Worm (Caenorhabditis elegans) whole organism, L2 larva: ENCODE data around the gene srlf-2.

ENCODE experiments used
- C34F6.9 ChIP-seq: fragments of 150-350 bp; optimal IDR thresholded peaks from 2 replicates; lab custom pipeline; 2014; ENCODE audit warnings: missing biosample characterization, missing genetic modification characterization
- F13H6.1 ChIP-seq: sonication (generic microtip); optimal IDR thresholded peaks from 2 replicates; lab custom pipeline; 2016; ENCODE audit warnings: missing genetic modification characterization, missing compliant biosample characterization
- Y55F3AM.14 ChIP-seq: fragments of 200-800 bp; sonication (Bioruptor generic); optimal IDR thresholded peaks from 2 replicates; lab custom pipeline; 2018; ENCODE audit warnings: mild to moderate bottlenecking, missing genetic modification characterization, missing compliant biosample characterization
- ZK546.5 ChIP-seq: sonication (generic microtip); optimal IDR thresholded peaks from 2 replicates; lab custom pipeline; 2017; ENCODE audit warnings: missing biosample characterization, missing genetic modification characterization
- alr-1 ChIP-seq: fragments of 150-350 bp; optimal IDR thresholded peaks from 2 replicates; lab custom pipeline; 2014; ENCODE audit warnings: missing biosample characterization, missing genetic modification characterization
- aly-2 ChIP-seq: fragments of 150-350 bp; optimal IDR thresholded peaks from 2 replicates; lab custom pipeline; 2014; ENCODE audit warnings: missing biosample characterization, missing genetic modification characterization
- ama-1 ChIP-seq: fragments of 150-350 bp; optimal IDR thresholded peaks from 2 replicates; lab custom pipeline; 2018; ENCODE audit warnings: inconsistent platforms
- blmp-1 ChIP-seq: sonication (generic microtip); optimal IDR thresholded peaks from 2 replicates; lab custom pipeline; 2017; ENCODE audit warnings: missing genetic modification characterization, mild to moderate bottlenecking, missing compliant biosample characterization, antibody characterized with exemption, moderate library complexity; ENCODE audit not compliant: insufficient read depth
- ceh-16 ChIP-seq: fragments of 150-350 bp; optimal IDR thresholded peaks from 2 replicates; lab custom pipeline; 2014; ENCODE audit warnings: missing biosample characterization, missing genetic modification characterization
- ceh-82 ChIP-seq: fragments of 150-350 bp; optimal IDR thresholded peaks from 2 replicates; lab custom pipeline; 2014; ENCODE audit warnings: missing biosample characterization, missing genetic modification characterization
- crh-2 ChIP-seq: sonication (generic microtip); optimal IDR thresholded peaks from 2 replicates; lab custom pipeline; 2017; ENCODE audit warnings: missing biosample characterization, missing genetic modification characterization
- dmd-4 ChIP-seq: sonication (generic microtip); optimal IDR thresholded peaks from 2 replicates; lab custom pipeline; 2017; ENCODE audit warnings: missing biosample characterization, missing genetic modification characterization
- egl-27 ChIP-seq: sonication (generic microtip); optimal IDR thresholded peaks from 3 replicates; lab custom pipeline; 2017; ENCODE audit warnings: missing biosample characterization, missing genetic modification reagents, missing genetic modification characterization
- elt-1 ChIP-seq: fragments of 150-350 bp; optimal IDR thresholded peaks from 2 replicates; lab custom pipeline; 2014; ENCODE audit warnings: missing biosample characterization, missing genetic modification characterization
- elt-3 ChIP-seq: sonication (generic microtip); optimal IDR thresholded peaks from 2 replicates; lab custom pipeline; 2017; ENCODE audit warnings: missing biosample characterization, missing genetic modification characterization
- fos-1 ChIP-seq: fragments of 150-350 bp; optimal IDR thresholded peaks from 2 replicates; lab custom pipeline; 2014; ENCODE audit warnings: missing biosample characterization, missing genetic modification characterization
- gmeb-1 ChIP-seq: fragments of 150-350 bp; optimal IDR thresholded peaks from 2 replicates; lab custom pipeline; 2014; ENCODE audit warnings: missing biosample characterization, missing genetic modification characterization
- lin-11 ChIP-seq: fragments of 150-350 bp; sonication (generic microtip); optimal IDR thresholded peaks from 2 replicates; lab custom pipeline; 2014; ENCODE audit warnings: missing biosample characterization, missing genetic modification characterization, inconsistent platforms, mixed read lengths
- lin-13 ChIP-seq: fragments of 150-350 bp; optimal IDR thresholded peaks from 2 replicates; lab custom pipeline; 2014; ENCODE audit warnings: missing biosample characterization, missing genetic modification reagents, missing genetic modification characterization
- lin-39 ChIP-seq: fragments of 150-350 bp; optimal IDR thresholded peaks from 2 replicates; lab custom pipeline; 2014; ENCODE audit warnings: missing biosample characterization, missing genetic modification reagents, missing genetic modification characterization
- lsy-2 ChIP-seq, 2 experiments: fragments of 150-350 bp in 1 of 2; sonication (generic microtip) in 1 of 2; optimal IDR thresholded peaks; 2 replicates each; lab custom pipeline; 2014 to 2017; ENCODE audit warnings: missing biosample characterization in 2 of 2, missing genetic modification characterization in 2 of 2
- mab-5 ChIP-seq: fragments of 150-350 bp; optimal IDR thresholded peaks from 2 replicates; lab custom pipeline; 2014; ENCODE audit warnings: missing biosample characterization, missing genetic modification characterization
- mbf-1 ChIP-seq: sonication (generic microtip); optimal IDR thresholded peaks from 2 replicates; lab custom pipeline; 2017; ENCODE audit warnings: missing biosample characterization, missing genetic modification characterization
- mdl-1 ChIP-seq, 2 experiments: fragments of 150-350 bp in 1 of 2; sonication (generic microtip) in 1 of 2; optimal IDR thresholded peaks; 2 replicates each; lab custom pipeline; 2017; ENCODE audit warnings: missing biosample characterization in 2 of 2, missing genetic modification characterization in 2 of 2
- nhr-10 ChIP-seq: sonication (generic microtip); optimal IDR thresholded peaks from 2 replicates; lab custom pipeline; 2017; ENCODE audit warnings: missing biosample characterization, missing genetic modification characterization
- nhr-11 ChIP-seq: fragments of 150-350 bp; optimal IDR thresholded peaks from 2 replicates; lab custom pipeline; 2014; ENCODE audit warnings: missing biosample characterization, missing genetic modification characterization
- nhr-12 ChIP-seq: fragments of 150-350 bp; optimal IDR thresholded peaks from 2 replicates; lab custom pipeline; 2014; ENCODE audit warnings: missing biosample characterization, missing genetic modification characterization
- nhr-129 ChIP-seq: fragments of 150-350 bp; optimal IDR thresholded peaks from 2 replicates; lab custom pipeline; 2014; ENCODE audit warnings: missing biosample characterization, missing genetic modification characterization
- nhr-21 ChIP-seq: fragments of 150-350 bp; optimal IDR thresholded peaks from 2 replicates; lab custom pipeline; 2014; ENCODE audit warnings: missing biosample characterization, missing genetic modification characterization
- nhr-23 ChIP-seq: fragments of 150-350 bp; optimal IDR thresholded peaks from 2 replicates; lab custom pipeline; 2014; ENCODE audit warnings: missing biosample characterization, missing genetic modification reagents, missing genetic modification characterization
- nhr-237 ChIP-seq: fragments of 150-350 bp; optimal IDR thresholded peaks from 2 replicates; lab custom pipeline; 2014; ENCODE audit warnings: missing biosample characterization, missing genetic modification characterization
- nhr-25 ChIP-seq: fragments of 150-350 bp; sonication (generic microtip); optimal IDR thresholded peaks from 3 replicates; lab custom pipeline; 2014; ENCODE audit warnings: missing biosample characterization, missing genetic modification characterization
- nhr-6 ChIP-seq: fragments of 150-350 bp; optimal IDR thresholded peaks from 2 replicates; lab custom pipeline; 2014; ENCODE audit warnings: missing biosample characterization, missing genetic modification characterization
- nhr-77 ChIP-seq: fragments of 150-350 bp; optimal IDR thresholded peaks from 2 replicates; lab custom pipeline; 2014; ENCODE audit warnings: missing biosample characterization, missing genetic modification characterization
- sem-4 ChIP-seq: fragments of 150-350 bp; optimal IDR thresholded peaks from 2 replicates; lab custom pipeline; 2014; ENCODE audit warnings: missing biosample characterization, missing genetic modification reagents, missing genetic modification characterization
- skn-1 ChIP-seq: sonication (generic microtip); optimal IDR thresholded peaks from 2 replicates; lab custom pipeline; 2017; ENCODE audit warnings: missing biosample characterization, missing genetic modification characterization
- sma-3 ChIP-seq: sonication (generic microtip); optimal IDR thresholded peaks from 2 replicates; lab custom pipeline; 2016; ENCODE audit warnings: missing genetic modification reagents, missing genetic modification characterization, missing compliant biosample characterization
- sma-9 ChIP-seq, 2 experiments: fragments of 150-350 bp in 1 of 2; sonication (generic microtip) in 1 of 2; optimal IDR thresholded peaks; 2 replicates each; lab custom pipeline; 2014 to 2016; ENCODE audit warnings: missing genetic modification characterization in 2 of 2, mild to moderate bottlenecking in 1 of 2, missing biosample characterization in 1 of 2, missing compliant biosample characterization in 1 of 2, missing genetic modification reagents in 1 of 2, moderate library complexity in 1 of 2
- unc-39 ChIP-seq: fragments of 150-350 bp; optimal IDR thresholded peaks from 2 replicates; lab custom pipeline; 2014; ENCODE audit warnings: missing biosample characterization, missing genetic modification characterization
- unc-55 ChIP-seq: fragments of 150-350 bp; sonication (generic microtip); optimal IDR thresholded peaks from 3 replicates; lab custom pipeline; 2014; ENCODE audit warnings: missing biosample characterization, missing genetic modification reagents, missing genetic modification characterization
- unc-62 ChIP-seq: fragments of 150-350 bp; optimal IDR thresholded peaks from 2 replicates; lab custom pipeline; 2014; ENCODE audit warnings: missing biosample characterization, missing genetic modification reagents, missing genetic modification characterization
- ztf-1 ChIP-seq: fragments of 200-800 bp; sonication (Bioruptor generic); conservative IDR thresholded peaks from 2 replicates; pipeline ENCODE4 v1.3.6; 2022; ENCODE audit warnings: missing genetic modification characterization, missing compliant biosample characterization
- ztf-11 ChIP-seq: sonication (generic microtip); optimal IDR thresholded peaks from 2 replicates; lab custom pipeline; 2017; ENCODE audit warnings: missing biosample characterization, missing genetic modification characterization
- ztf-4 ChIP-seq: fragments of 150-350 bp; optimal IDR thresholded peaks from 2 replicates; lab custom pipeline; 2014; ENCODE audit warnings: missing biosample characterization, missing genetic modification characterization

srlf-2 gene

ce11 chrIV:8451709-8452248, 38.2 kb upstream of the srlf-2 start, which contains the start of gene eppl-1:
Gene eppl-1, minus strand, starts transcription at chrIV:8451759.
- TF ChIP-seq sma-9 (GFP tag; optimal IDR thresholded peaks at IDR 0.05; lab: Kevin White, UChicago) (peak; percentile 15), sma-9 (tag; optimal IDR thresholded peaks at IDR 0.05; lab: Kevin White, UChicago) (no peak), mdl-1 (tag; optimal IDR thresholded peaks at IDR 0.05; lab: Kevin White, UChicago) (no peak), skn-1 (tag; lab: Kevin White, UChicago) (no peak), fos-1 (tag; lab: Kevin White, UChicago) (peak; percentile 34), ceh-16 (tag; lab: Kevin White, UChicago) (no peak)

DNA sequence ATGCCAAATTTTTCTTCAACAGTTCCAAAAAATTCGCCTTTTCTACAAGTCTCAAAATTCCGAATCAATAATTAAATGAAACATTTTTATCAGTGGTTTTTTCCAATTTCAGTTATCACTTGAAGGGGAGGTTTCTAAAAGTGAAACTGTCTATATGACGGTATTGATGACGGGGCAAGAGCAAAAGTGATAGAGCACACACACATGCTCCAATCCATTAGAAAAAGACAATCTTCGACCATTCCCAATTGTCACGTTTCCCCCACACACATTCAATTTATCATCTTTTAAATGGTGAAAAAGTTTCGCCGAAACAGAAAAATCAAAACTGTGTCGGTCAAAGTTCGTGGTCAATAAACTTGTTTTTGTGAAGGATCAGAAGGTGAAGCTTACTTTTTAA, 36.8 kb upstream of the srlf-2 start:
- no peak for TF ChIP-seq ZK546.5
- no peak for TF ChIP-seq nhr-23 (tag; lab: Kevin White, UChicago)
- TF ChIP-seq nhr-21 (tag; lab: Kevin White, UChicago): no peak
- no peak for TF ChIP-seq ama-1 (lab: Kevin White, UChicago)
- no peak for TF ChIP-seq elt-3
- no peak for TF ChIP-seq lin-13 (GFP tag; lab: Kevin White, UChicago)
- no peak for TF ChIP-seq sma-3 (GFP tag; lab: Kevin White, UChicago)
- TF ChIP-seq elt-1 (tag; lab: Kevin White, UChicago): no peak
- no peak for TF ChIP-seq ceh-16 (tag; lab: Kevin White, UChicago)
- TF ChIP-seq mdl-1 (tag; optimal IDR thresholded peaks at IDR 0.05; lab: Kevin White, UChicago): no peak
- TF ChIP-seq ztf-11 (tag; lab: Kevin White, UChicago): no peak
- TF ChIP-seq fos-1 (tag; lab: Kevin White, UChicago): peak; percentile 65
- TF ChIP-seq mbf-1: no peak
- no peak for TF ChIP-seq nhr-10
- TF ChIP-seq lin-39 (tag; lab: Kevin White, UChicago): no peak
- no peak for TF ChIP-seq dmd-4 (tag; lab: Kevin White, UChicago)
- TF ChIP-seq blmp-1 (tag; lab: Kevin White, UChicago): no peak
- TF ChIP-seq sem-4 (tag; lab: Kevin White, UChicago): no peak
- no peak for TF ChIP-seq C34F6.9 (tag; lab: Kevin White, UChicago)
- TF ChIP-seq ztf-4 (tag; lab: Kevin White, UChicago): no peak
- TF ChIP-seq nhr-129 (tag; lab: Kevin White, UChicago): peak; percentile 4
- no peak for TF ChIP-seq nhr-237
- no peak for TF ChIP-seq nhr-11 (tag; lab: Kevin White, UChicago)
- no peak for TF ChIP-seq Y55F3AM.14 (GFP tag; lab: Kevin White, UChicago)
- TF ChIP-seq sma-9 (GFP tag; optimal IDR thresholded peaks at IDR 0.05; lab: Kevin White, UChicago): peak; percentile 55
- TF ChIP-seq sma-9 (tag; optimal IDR thresholded peaks at IDR 0.05; lab: Kevin White, UChicago): no peak
- no peak for TF ChIP-seq unc-62
- TF ChIP-seq unc-55 (GFP tag; lab: Kevin White, UChicago): no peak
- no peak for TF ChIP-seq alr-1
- TF ChIP-seq crh-2 (tag; lab: Kevin White, UChicago): peak; percentile 63
- no peak for TF ChIP-seq aly-2
- TF ChIP-seq egl-27 (tag; lab: Kevin White, UChicago): no peak
- TF ChIP-seq nhr-6: no peak
- TF ChIP-seq F13H6.1 (tag; lab: Kevin White, UChicago): no peak
- no peak for TF ChIP-seq ceh-82 (tag; lab: Kevin White, UChicago)
- TF ChIP-seq skn-1 (tag; lab: Kevin White, UChicago): no peak
- TF ChIP-seq nhr-12 (tag; lab: Kevin White, UChicago): no peak
- no peak for TF ChIP-seq nhr-25 (tag; lab: Kevin White, UChicago)
- TF ChIP-seq mab-5 (tag; lab: Kevin White, UChicago): no peak
- TF ChIP-seq gmeb-1: peak; percentile 19
- TF ChIP-seq nhr-77 (tag; lab: Kevin White, UChicago): no peak
- no peak for TF ChIP-seq unc-39 (tag; lab: Kevin White, UChicago)
- no peak for TF ChIP-seq lin-11
- no peak for TF ChIP-seq lsy-2 (tag; optimal IDR thresholded peaks at IDR 0.05; lab: Kevin White, UChicago)
- no peak for TF ChIP-seq ztf-1 (GFP tag; lab: Robert Waterston, UW)
